Fruit fly (Drosophila melanogaster) whole organism, embryonic: ENCODE measurements around the gene RhoGAP93B.

Experiments
- Blimp-1 ChIP-seq: fragments of 200-800 bp; sonication (Bioruptor generic); optimal IDR thresholded peaks from 3 replicates; lab custom pipeline; 2018; ENCODE audit warnings: missing biosample characterization, missing genetic modification characterization, mild to moderate bottlenecking, moderate library complexity, missing genetic modification reagents
- CG10209 ChIP-seq: fragments of 200-800 bp; sonication (Bioruptor generic); optimal IDR thresholded peaks from 3 replicates; lab custom pipeline; 2017; ENCODE audit warnings: missing biosample characterization, mild to moderate bottlenecking, missing genetic modification characterization, missing genetic modification reagents
- CG6683 ChIP-seq: fragments of 200-800 bp; sonication (Bioruptor generic); optimal IDR thresholded peaks from 2 replicates; lab custom pipeline; 2017; ENCODE audit warnings: missing biosample characterization, mild to moderate bottlenecking, missing genetic modification characterization, missing genetic modification reagents
- Lim3 ChIP-seq: fragments of 200-800 bp; sonication (Bioruptor generic); IDR thresholded peaks from 2 replicates; pipeline ENCODE4 v1.3.6; 2022; ENCODE audit warnings: missing biosample characterization, missing genetic modification characterization
- bowl ChIP-seq: fragments of 200-800 bp; sonication (Bioruptor generic); IDR thresholded peaks from 2 replicates; pipeline ENCODE4 v1.3.6; 2022; ENCODE audit warnings: missing biosample characterization, missing genetic modification characterization
- gce ChIP-seq: fragments of 200-800 bp; sonication (Bioruptor generic); IDR thresholded peaks from 3 replicates; pipeline ENCODE4 v1.3.6; 2022; ENCODE audit warnings: missing biosample characterization, missing genetic modification characterization
- shn ChIP-seq: fragments of 200-800 bp; sonication (Bioruptor generic); optimal IDR thresholded peaks from 3 replicates; lab custom pipeline; 2016; ENCODE audit warnings: missing biosample characterization, missing genetic modification characterization

dm6 chr3R:21067543-21067942 is 30.1 kb downstream of the RhoGAP93B start:
- TF ChIP-seq shn (GFP tag; lab: Kevin White, UChicago) (no peak), bowl (GFP tag; lab: Robert Waterston, UW) (no peak), Lim3 (GFP tag; lab: Robert Waterston, UW) (no peak), gce (GFP tag; lab: Robert Waterston, UW) (no peak), CG6683 (GFP tag; lab: Kevin White, UChicago) (no peak), Blimp-1 (GFP tag; lab: Kevin White, UChicago) (no peak), CG10209 (GFP tag; lab: Kevin White, UChicago) (no peak)
